Worm (Caenorhabditis elegans) whole organism, dauer: Measurements from ENCODE around the gene Y75B8A.28.

ENCODE experiments used
- unc-62 ChIP-seq: sonication (generic microtip); optimal IDR thresholded peaks from 2 replicates; lab custom pipeline; 2017; ENCODE audit warnings: missing biosample characterization, missing genetic modification reagents, missing genetic modification characterization

Gene Y75B8A.28

ce11 chrIII:12318794-12319193 lies at the start of gene Y75B8A.28:
Gene Y75B8A.28, plus strand, starts transcription at chrIII:12319089.
- TF ChIP-seq unc-62 (GFP tag; lab: Kevin White, UChicago): no peak

- TF ChIP-seq unc-62 (GFP tag; lab: Kevin White, UChicago): no peak
These were observed 49.1 kb upstream of the Y75B8A.28 start for ce11 chrIII:12269807-12270206.

ce11 chrIII:12270391-12270790 lies 48.5 kb upstream of the Y75B8A.28 start:
- no peak for TF ChIP-seq unc-62 (GFP tag; lab: Kevin White, UChicago)

DNA sequence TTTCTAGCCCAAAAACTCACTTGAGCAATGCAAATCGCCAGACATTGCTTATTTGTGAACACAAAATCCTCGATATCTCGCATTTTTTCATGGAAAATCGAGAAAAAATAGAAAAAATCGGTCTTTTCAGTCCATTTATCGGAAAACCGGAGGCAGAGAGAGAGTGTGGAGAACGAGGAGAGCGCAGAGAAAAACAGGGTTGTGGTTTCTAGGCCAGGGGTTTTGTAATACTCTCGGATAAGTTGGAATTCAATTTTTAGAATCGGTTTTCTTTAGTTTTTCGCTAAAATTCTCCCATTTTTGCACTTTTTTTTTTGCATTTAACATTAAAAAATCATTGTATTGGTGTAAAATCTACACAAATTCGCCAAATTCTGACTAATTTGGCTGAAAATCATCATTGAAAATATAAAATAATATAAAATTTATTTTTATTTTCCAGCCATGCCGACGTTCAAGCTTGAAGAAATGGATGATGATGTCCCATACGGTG lies 45.2 kb upstream of the Y75B8A.28 start, which contains the start of the genes Y75B8A.24 and Y75B8A.25:
Gene Y75B8A.24, minus strand, starts transcription at position 155 of the 493 bp plus-strand sequence.
Gene Y75B8A.25, plus strand, starts transcription at position 443 of the 493 bp plus-strand sequence.
- TF ChIP-seq unc-62 (GFP tag; lab: Kevin White, UChicago): no peak

- TF ChIP-seq unc-62 (GFP tag; lab: Kevin White, UChicago): no peak
These were observed 40.1 kb upstream of the Y75B8A.28 start for ce11 chrIII:12278766-12279165.

DNA sequence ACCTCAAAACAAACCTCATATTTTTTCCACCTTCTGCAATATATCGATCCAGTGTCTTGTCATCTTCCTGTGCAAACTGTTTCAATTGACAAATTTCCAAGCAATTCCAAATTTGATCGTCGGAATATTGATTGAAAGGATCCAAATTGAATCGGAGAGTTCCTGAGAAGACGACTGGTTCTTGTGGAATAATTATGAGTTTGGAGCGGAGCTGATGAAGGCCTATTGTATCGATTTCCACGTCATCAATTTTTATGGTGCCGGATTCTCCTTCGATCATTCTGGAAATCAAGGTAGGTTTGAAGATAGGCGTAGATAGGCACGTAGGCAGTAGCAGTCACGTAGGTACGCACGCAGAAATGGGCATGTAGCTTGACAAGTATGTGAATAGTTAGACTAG lies 34.7 kb upstream of the Y75B8A.28 start:
- no peak for TF ChIP-seq unc-62 (GFP tag; lab: Kevin White, UChicago)

DNA sequence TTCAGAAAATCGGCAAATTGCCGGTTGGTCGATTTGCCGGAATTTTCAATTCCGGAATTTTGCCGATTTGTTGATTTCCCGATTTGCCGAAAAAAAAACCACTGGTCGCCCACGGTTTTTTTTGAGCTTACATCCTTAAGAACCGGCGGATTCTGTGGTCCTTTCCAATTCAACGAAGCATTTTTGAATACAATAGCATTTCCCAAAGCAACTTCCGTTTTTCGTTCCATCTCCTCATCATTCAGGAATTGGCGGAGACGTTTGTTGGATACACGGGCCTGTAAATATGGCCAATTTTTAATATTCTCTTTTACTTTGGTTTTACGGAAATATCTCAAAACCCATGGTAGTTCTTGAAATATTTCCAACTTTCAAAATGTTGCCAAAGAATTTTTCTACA lies 26.4 kb upstream of the Y75B8A.28 start:
- TF ChIP-seq unc-62 (GFP tag; lab: Kevin White, UChicago): no peak

DNA sequence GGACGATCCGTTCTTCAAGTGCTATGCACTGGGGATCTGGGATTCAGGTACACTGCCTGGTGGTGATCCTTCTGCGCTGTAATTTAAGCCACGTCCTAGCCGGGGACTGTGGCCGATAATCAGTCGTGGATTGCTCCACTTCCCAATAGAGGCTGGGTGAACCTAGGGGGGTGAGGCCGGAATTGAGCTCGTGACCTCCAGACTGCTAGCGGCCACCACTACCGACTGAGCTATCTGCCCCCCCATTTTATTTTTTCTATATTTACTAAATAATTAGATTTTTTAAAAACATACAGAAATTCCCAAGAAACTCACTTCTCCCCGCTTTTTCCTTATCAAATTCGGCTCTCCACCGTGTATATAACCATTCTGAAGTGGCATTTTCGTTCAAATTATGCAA lies 21.6 kb upstream of the Y75B8A.28 start:
- TF ChIP-seq unc-62 (GFP tag; lab: Kevin White, UChicago): no peak

DNA sequence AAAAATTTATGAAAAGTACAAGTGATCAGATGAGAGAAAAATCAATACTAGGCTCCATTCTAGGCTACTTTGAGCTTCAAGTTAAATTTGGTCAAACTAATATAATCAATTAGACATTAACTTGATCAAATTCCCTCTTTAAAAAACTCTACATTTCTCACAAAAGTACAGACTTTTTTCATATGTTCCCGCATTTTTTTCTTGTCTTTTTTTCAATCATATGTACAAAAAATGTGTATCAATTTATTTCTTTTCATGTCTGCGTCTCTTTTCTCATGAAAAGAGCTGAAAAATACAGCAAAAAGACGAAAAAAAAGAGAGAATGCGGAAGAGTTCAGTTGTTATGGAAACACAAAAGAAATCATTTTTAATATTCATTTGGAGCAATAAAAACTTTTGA lies 19.6 kb upstream of the Y75B8A.28 start:
- no peak for TF ChIP-seq unc-62 (GFP tag; lab: Kevin White, UChicago)

DNA sequence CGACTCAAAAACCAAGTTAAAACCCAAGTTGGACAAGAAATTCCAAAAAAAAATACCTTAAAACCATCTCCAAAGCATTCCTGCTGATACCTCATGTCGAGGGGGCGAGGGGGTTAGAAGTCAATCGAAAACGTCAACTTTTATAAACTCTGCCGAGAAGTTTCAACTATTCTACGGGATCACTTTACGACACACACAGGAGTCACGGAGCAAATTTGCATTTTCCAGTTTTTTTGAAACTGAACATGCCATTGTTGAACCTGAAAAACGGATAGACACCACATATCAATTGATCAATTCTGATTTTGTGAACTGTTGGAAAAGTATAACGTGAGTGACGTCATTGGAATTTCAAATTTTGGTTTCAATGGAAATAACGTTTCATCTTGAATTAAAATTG lies 15.8 kb upstream of the Y75B8A.28 start, which contains the start of gene mrp-8:
Gene mrp-8, minus strand, starts transcription at position 101 of the 400 bp plus-strand sequence.
- no peak for TF ChIP-seq unc-62 (GFP tag; lab: Kevin White, UChicago)

DNA sequence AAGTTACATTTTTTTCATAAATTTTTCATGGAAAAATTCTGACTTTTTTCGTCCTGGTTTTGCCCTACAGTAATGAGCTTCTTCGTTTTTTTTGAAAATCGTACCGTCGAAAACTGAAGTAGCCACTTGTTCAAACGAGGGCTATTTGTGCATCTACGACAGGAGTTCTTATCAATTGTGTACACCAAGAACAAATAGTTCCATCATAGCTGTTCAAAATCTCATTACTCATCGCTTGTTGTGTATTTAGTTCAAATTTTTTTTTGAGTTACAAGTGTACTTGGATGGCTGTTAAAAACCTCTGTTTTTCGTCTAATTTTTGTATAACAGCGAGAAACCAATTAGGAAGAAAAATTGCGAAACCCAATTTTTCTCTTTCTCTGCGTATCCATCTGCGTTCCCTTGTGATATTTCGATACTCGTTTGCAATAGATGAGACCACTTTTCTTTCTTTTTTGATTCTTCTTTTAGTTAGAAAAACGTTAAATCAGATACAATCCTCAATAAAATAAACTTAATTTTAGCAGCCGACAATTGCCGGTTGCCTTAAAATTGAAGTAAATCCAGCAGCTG lies 14.0 kb upstream of the Y75B8A.28 start:
- TF ChIP-seq unc-62 (GFP tag; lab: Kevin White, UChicago): no peak

DNA sequence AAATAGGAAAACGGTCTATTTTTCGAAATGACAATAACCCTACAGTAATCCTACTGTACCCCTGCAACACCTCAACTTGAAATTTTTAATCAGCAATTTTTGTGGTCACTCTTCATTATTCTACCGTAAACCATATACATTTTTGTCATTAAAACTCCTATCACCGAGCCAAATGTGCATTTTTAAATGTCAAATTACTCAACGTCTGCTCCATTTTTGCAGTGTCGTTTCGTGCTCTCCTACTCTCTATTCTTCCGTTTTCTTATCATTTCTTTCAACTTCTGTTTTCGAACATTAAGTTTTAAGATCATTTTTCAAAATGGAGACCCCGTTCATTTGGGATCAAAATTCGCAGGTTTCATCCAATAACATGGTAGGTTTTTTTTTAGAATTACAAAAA lies 11.4 kb upstream of the Y75B8A.28 start, which contains the start of gene pqn-92:
Gene pqn-92, plus strand, starts transcription at position 307 of the 400 bp plus-strand sequence.
- TF ChIP-seq unc-62 (GFP tag; lab: Kevin White, UChicago): no peak

DNA sequence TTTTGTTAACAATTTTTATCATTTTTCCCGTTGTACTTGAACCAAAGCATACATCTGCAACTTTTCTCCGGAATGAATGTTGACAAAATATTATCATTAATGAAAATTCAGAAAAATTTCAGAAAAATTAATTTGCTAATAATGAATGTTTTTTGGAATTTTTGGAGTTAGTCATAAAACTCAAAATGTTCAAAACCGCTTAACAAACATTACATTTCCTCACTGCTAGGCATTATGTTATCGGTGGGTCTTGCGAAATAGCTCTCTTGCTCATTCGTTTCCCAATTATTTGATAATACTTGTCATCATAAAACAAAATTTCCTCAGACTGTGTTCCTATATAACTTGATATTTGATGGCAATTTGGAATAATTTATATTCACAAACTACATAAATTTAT lies 6.0 kb upstream of the Y75B8A.28 start, which contains the start of gene Y75B8A.39:
Gene Y75B8A.39, plus strand, starts transcription at position 301 of the 400 bp plus-strand sequence.
- TF ChIP-seq unc-62 (GFP tag; lab: Kevin White, UChicago): no peak

DNA sequence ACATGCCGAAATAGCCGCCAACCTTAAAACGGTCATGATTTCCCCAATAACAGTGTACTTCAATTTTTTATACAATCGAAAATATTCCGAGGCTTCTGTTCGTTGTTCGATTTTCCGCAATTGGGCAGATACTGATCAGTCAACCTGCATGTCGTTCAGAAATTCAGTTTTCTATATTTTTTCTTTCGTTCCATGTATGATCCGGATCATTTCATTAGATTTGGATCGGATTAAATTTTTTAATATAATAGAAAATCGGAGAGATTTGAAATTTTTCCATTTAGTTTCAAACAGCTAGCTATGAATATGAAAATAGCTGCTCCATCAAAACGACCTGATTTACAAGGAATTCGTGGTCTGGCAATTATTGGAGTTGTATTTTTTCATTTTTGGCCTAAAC lies 3.7 kb upstream of the Y75B8A.28 start, which contains the start of gene Y75B8A.37:
Gene Y75B8A.37, plus strand, starts transcription at position 301 of the 400 bp plus-strand sequence.
- no peak for TF ChIP-seq unc-62 (GFP tag; lab: Kevin White, UChicago)

ce11 chrIII:12317492-12317891 lies 1.4 kb upstream of the Y75B8A.28 start:
- no peak for TF ChIP-seq unc-62 (GFP tag; lab: Kevin White, UChicago)

DNA sequence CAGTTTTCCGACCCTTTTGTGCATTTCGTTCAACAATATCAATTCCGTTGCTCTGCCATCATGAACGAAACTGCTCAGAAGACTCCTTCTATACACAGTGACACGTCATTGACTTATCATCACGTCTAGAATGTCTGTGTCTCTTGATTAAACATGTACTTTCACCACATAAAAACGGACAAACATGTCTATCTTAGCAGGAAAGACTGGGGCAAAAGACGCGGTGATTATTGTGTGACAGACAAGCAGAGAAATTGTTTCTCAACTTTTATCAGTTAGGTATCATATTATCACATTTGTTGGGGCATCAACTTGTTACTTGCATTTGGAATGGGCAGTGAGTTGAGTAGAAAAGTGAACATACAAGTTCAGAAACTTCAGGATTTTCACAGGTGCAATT lies 6.4 kb downstream of the Y75B8A.28 start:
- TF ChIP-seq unc-62 (GFP tag; lab: Kevin White, UChicago): no peak

ce11 chrIII:12327528-12327997 lies 8.7 kb downstream of the Y75B8A.28 start, which contains the start of the genes zip-12 and Y75B8A.63:
Gene zip-12, plus strand, starts transcription at chrIII:12327914.
Gene Y75B8A.63, plus strand, starts transcription at chrIII:12327947.
- TF ChIP-seq unc-62 (GFP tag; lab: Kevin White, UChicago): no peak
